Fruit fly (Drosophila melanogaster): ENCODE measurements around the gene CG6067.
A peak's percentile ranks its signal among the peaks of the same experiment; 100 is the strongest.

Gene CG6067

DNA sequence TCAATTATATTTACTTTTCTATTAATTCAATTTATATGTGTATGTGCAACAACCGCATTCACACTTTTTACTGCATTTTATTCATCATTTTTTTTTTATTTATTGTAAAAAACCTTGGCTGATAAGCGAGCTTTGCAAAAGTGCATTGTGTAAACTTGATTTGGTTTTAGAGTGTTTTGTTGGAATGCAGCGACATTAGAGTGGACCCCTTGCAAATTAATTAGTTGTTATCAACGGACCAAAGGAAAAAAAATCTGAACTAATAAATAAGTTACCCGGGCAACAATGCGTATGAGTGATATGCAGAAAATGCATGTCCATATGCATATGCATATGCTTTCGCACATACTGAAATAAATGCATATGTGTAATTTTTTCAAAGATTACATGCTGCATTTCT is 34.5 kb upstream of the CG6067 start (continued):
- no peak for TF ChIP-seq CG6854 (GFP tag; optimal IDR thresholded peaks at IDR 0.05)
- 0 out of 3 replicates have a peak, but pooled peaks have one; percentile 19 for TF ChIP-seq CG6163 (GFP tag; IDR thresholded peaks at IDR 0.05)
- TF ChIP-seq salr (GFP tag; optimal IDR thresholded peaks at IDR 0.05): no peak
- TF ChIP-seq CG11762 (GFP tag; optimal IDR thresholded peaks at IDR 0.05; ENCODE audit: insufficient read depth): no peak
- no peak for TF ChIP-seq CG10669 (GFP tag; optimal IDR thresholded peaks at IDR 0.05)
- no peak for TF ChIP-seq Lpt (GFP tag; optimal IDR thresholded peaks at IDR 0.05)
- TF ChIP-seq CG7368 (GFP tag; optimal IDR thresholded peaks at IDR 0.05): no peak
- TF ChIP-seq net (GFP tag; optimal IDR thresholded peaks at IDR 0.05): no peak
- TF ChIP-seq ss (GFP tag; optimal IDR thresholded peaks at IDR 0.05): no peak
- no peak for TF ChIP-seq fkh (GFP tag; optimal IDR thresholded peaks at IDR 0.05)
- TF ChIP-seq CG15336 (GFP tag; IDR thresholded peaks at IDR 0.05): peak; percentile 49; the same call in 1 of the 2 replicates

- no peak for TF ChIP-seq CG10631 (GFP tag; optimal IDR thresholded peaks at IDR 0.05)
- TF ChIP-seq Eip78C (GFP tag): peak; percentile 5
Observed at dm6 chrX:5922057-5922456, 33.4 kb upstream of the CG6067 start.

DNA sequence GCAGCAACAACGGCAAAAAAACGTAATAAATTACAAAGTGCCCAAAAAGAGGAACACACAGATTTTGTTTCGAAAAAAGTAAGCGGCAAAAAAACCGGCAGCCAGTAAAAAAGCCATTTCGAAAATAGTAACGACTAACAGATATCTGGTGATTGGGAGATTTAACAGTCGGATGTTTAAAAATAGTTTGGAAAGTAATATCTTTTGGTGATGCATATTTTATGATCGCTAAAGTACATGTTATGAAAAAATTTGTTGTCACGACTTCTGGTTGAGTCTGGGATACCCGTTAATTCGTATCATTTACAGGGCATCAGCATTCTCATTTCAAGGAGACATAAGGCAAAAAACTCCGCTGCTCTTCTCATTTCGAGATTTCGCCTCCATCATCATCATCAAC is 32.3 kb upstream of the CG6067 start:
- TF ChIP-seq topi (GFP tag; optimal IDR thresholded peaks at IDR 0.05): peak; percentile 84
- TF ChIP-seq Lpt (GFP tag; optimal IDR thresholded peaks at IDR 0.05): peak; percentile 4
- TF ChIP-seq CG31627 (GFP tag; optimal IDR thresholded peaks at IDR 0.05): peak; percentile 83
- TF ChIP-seq CG6854 (GFP tag; optimal IDR thresholded peaks at IDR 0.05): peak; percentile 68
- TF ChIP-seq CG3919 (GFP tag; optimal IDR thresholded peaks at IDR 0.05): peak; percentile 70
- TF ChIP-seq Sox14 (GFP tag; optimal IDR thresholded peaks at IDR 0.05): peak; percentile 67
- peak; percentile 64 for TF ChIP-seq CG7368 (GFP tag; optimal IDR thresholded peaks at IDR 0.05)
- peak; percentile 43 for TF ChIP-seq Ets96B (tag; optimal IDR thresholded peaks at IDR 0.05)
- peak; percentile 82 for TF ChIP-seq Sox102F (GFP tag; optimal IDR thresholded peaks at IDR 0.05)
- TF ChIP-seq CG15336 (GFP tag; IDR thresholded peaks at IDR 0.05): 0 out of 2 replicates have a peak, but pooled peaks have one; percentile 21
- TF ChIP-seq spab (GFP tag; optimal IDR thresholded peaks at IDR 0.05): peak; percentile 23
- TF ChIP-seq CG3032 (tag; optimal IDR thresholded peaks at IDR 0.05): peak; percentile 54
- TF ChIP-seq dac (GFP tag; optimal IDR thresholded peaks at IDR 0.05): no peak
- peak; percentile 77 for TF ChIP-seq CG6792 (GFP tag; optimal IDR thresholded peaks at IDR 0.05)
- TF ChIP-seq CG8319 (GFP tag; optimal IDR thresholded peaks at IDR 0.05): peak; percentile 71
- TF ChIP-seq Eip93F (GFP tag; optimal IDR thresholded peaks at IDR 0.05): peak; percentile 47
- no peak for TF ChIP-seq CG11294 (GFP tag; IDR thresholded peaks at IDR 0.05)
- TF ChIP-seq Hr39 (GFP tag; optimal IDR thresholded peaks at IDR 0.05): peak; percentile 84
- TF ChIP-seq CG11762 (GFP tag; optimal IDR thresholded peaks at IDR 0.05; ENCODE audit: insufficient read depth): peak; percentile 40
- peak; percentile 46 for TF ChIP-seq CG10669 (GFP tag; optimal IDR thresholded peaks at IDR 0.05)
- peak; percentile 68 for TF ChIP-seq CG34406 (GFP tag; optimal IDR thresholded peaks at IDR 0.05)
- peak; percentile 64 for TF ChIP-seq Sox15 (GFP tag; optimal IDR thresholded peaks at IDR 0.05)
- peak; percentile 35 for TF ChIP-seq Hr4 (GFP tag; optimal IDR thresholded peaks at IDR 0.05)
- TF ChIP-seq net (GFP tag; optimal IDR thresholded peaks at IDR 0.05): peak; percentile 64
- TF ChIP-seq dsx (GFP tag; optimal IDR thresholded peaks at IDR 0.05; ENCODE audit: poor library complexity, severe bottlenecking): peak; percentile 60
- TF ChIP-seq fd85E (GFP tag; optimal IDR thresholded peaks at IDR 0.05): peak; percentile 4
- TF ChIP-seq svp (GFP tag): peak; percentile 90
- TF ChIP-seq CG8119 (GFP tag; IDR thresholded peaks at IDR 0.05): peak; percentile 53; the same call in 2 of the 3 replicates
- peak; percentile 75 for TF ChIP-seq pdm3 (GFP tag; optimal IDR thresholded peaks at IDR 0.05)
- TF ChIP-seq CG16779 (tag; optimal IDR thresholded peaks at IDR 0.05): peak; percentile 36
- peak; percentile 48 for TF ChIP-seq vri (GFP tag; optimal IDR thresholded peaks at IDR 0.05)
- TF ChIP-seq Smox (GFP tag; optimal IDR thresholded peaks at IDR 0.05): peak; percentile 80
- TF ChIP-seq Eip78C (GFP tag): peak; percentile 94
- peak; percentile 52 for TF ChIP-seq CG32006 (GFP tag; optimal IDR thresholded peaks at IDR 0.05)
- peak; percentile 82 for TF ChIP-seq esn (GFP tag; optimal IDR thresholded peaks at IDR 0.05)
- TF ChIP-seq CG8632 (GFP tag; optimal IDR thresholded peaks at IDR 0.05): peak; percentile 75
- TF ChIP-seq eg (GFP tag; IDR thresholded peaks at IDR 0.05): peak; percentile 38; the same call in 1 of the 3 replicates
- TF ChIP-seq Ets21C (GFP tag; optimal IDR thresholded peaks at IDR 0.05): peak; percentile 75
- peak; percentile 81 for TF ChIP-seq Eip75B (GFP tag; optimal IDR thresholded peaks at IDR 0.05)
- TF ChIP-seq CG1621 (tag; optimal IDR thresholded peaks at IDR 0.05): peak; percentile 20
- peak; percentile 21 for TF ChIP-seq fd59A (GFP tag; optimal IDR thresholded peaks at IDR 0.05)
- peak; percentile 59 for TF ChIP-seq CG10631 (GFP tag; optimal IDR thresholded peaks at IDR 0.05)
